Fruit fly (Drosophila melanogaster) whole organism, embryonic: ENCODE data around the gene E2f1.

ENCODE experiments used
- B-H1 ChIP-seq: fragments of 200-800 bp; sonication (Bioruptor generic); IDR thresholded peaks from 3 replicates; pipeline ENCODE4 v1.3.6; 2022; ENCODE audit warnings: missing biosample characterization, missing genetic modification characterization
- CG10321 ChIP-seq: fragments of 200-800 bp; sonication (Bioruptor generic); IDR thresholded peaks from 2 replicates; pipeline ENCODE4 v1.3.6; 2022; ENCODE audit warnings: missing biosample characterization, missing genetic modification characterization
- CG10654 ChIP-seq: fragments of 200-800 bp; sonication (Bioruptor generic); optimal IDR thresholded peaks from 2 replicates; lab custom pipeline; 2016; ENCODE audit warnings: missing biosample characterization, missing genetic modification characterization
- CG11456 ChIP-seq: fragments of 200-800 bp; sonication (Bioruptor generic); IDR thresholded peaks from 3 replicates; pipeline ENCODE4 v1.3.6; 2022; ENCODE audit warnings: missing biosample characterization, missing genetic modification characterization
- CG11696 ChIP-seq: fragments of 200-800 bp; sonication (Bioruptor generic); IDR thresholded peaks from 2 replicates; pipeline ENCODE4 v1.3.6; 2022; ENCODE audit warnings: missing biosample characterization, missing genetic modification characterization
- CG12769 ChIP-seq: fragments of 200-800 bp; sonication (Bioruptor generic); optimal IDR thresholded peaks from 2 replicates; lab custom pipeline; 2019; ENCODE audit warnings: missing biosample characterization, mild to moderate bottlenecking, missing genetic modification characterization, moderate library complexity
- CG14667 ChIP-seq: fragments of 200-800 bp; sonication (Bioruptor generic); IDR thresholded peaks from 2 replicates; pipeline ENCODE4 v1.3.6; 2022; ENCODE audit warnings: missing biosample characterization, missing genetic modification characterization
- CG17912 ChIP-seq: fragments of 200-800 bp; sonication (Bioruptor generic); optimal IDR thresholded peaks from 2 replicates; lab custom pipeline; 2018; ENCODE audit warnings: missing biosample characterization, mild to moderate bottlenecking, missing genetic modification characterization
- CG18619 ChIP-seq: fragments of 200-800 bp; sonication (Bioruptor generic); optimal IDR thresholded peaks from 3 replicates; lab custom pipeline; 2017; ENCODE audit warnings: missing biosample characterization, mild to moderate bottlenecking, missing genetic modification characterization
- CG2199 ChIP-seq: fragments of 200-800 bp; sonication (Bioruptor generic); IDR thresholded peaks from 3 replicates; pipeline ENCODE4 v1.3.6; 2022; ENCODE audit warnings: missing biosample characterization, missing genetic modification characterization
- CG30020 ChIP-seq: fragments of 200-800 bp; optimal IDR thresholded peaks from 2 replicates; lab custom pipeline; 2019; ENCODE audit warnings: missing biosample characterization, mild to moderate bottlenecking, missing genetic modification characterization, moderate library complexity
- CG31441 ChIP-seq: fragments of 200-800 bp; sonication (Bioruptor generic); IDR thresholded peaks from 2 replicates; pipeline ENCODE4 v1.3.6; 2022; ENCODE audit warnings: missing biosample characterization, missing genetic modification characterization
- CG4282 ChIP-seq: fragments of 200-800 bp; sonication (Bioruptor generic); optimal IDR thresholded peaks from 2 replicates; lab custom pipeline; 2016; ENCODE audit warnings: missing biosample characterization, missing genetic modification characterization
- CG6813 ChIP-seq: fragments of 200-800 bp; sonication (Bioruptor generic); optimal IDR thresholded peaks from 2 replicates; lab custom pipeline; 2017; ENCODE audit warnings: missing biosample characterization, missing genetic modification characterization, mild to moderate bottlenecking, moderate library complexity, missing genetic modification reagents
- CG8388 ChIP-seq: fragments of 200-800 bp; sonication (Bioruptor generic); optimal IDR thresholded peaks from 2 replicates; lab custom pipeline; 2019; ENCODE audit warnings: missing biosample characterization, mild to moderate bottlenecking, missing genetic modification characterization, moderate library complexity
- CHES-1-like ChIP-seq: fragments of 200-800 bp; sonication (Bioruptor generic); optimal IDR thresholded peaks from 2 replicates; lab custom pipeline; 2016; ENCODE audit warnings: missing biosample characterization, missing genetic modification characterization
- Dad ChIP-seq: fragments of 200-800 bp; sonication (Bioruptor generic); optimal IDR thresholded peaks from 3 replicates; lab custom pipeline; 2016; ENCODE audit warnings: missing biosample characterization, missing genetic modification characterization
- Dref ChIP-seq: fragments of 200-800 bp; sonication (Bioruptor generic); IDR thresholded peaks from 2 replicates; pipeline ENCODE4 v1.3.6; 2022; ENCODE audit warnings: missing biosample characterization, missing genetic modification characterization
- Drgx ChIP-seq: fragments of 200-800 bp; sonication (Bioruptor generic); IDR thresholded peaks from 2 replicates; pipeline ENCODE4 v1.3.6; 2022; ENCODE audit warnings: missing biosample characterization, missing genetic modification characterization
- Gug ChIP-seq: fragments of 200-800 bp; sonication (Bioruptor generic); IDR thresholded peaks from 4 replicates; pipeline ENCODE4 v1.3.6; 2022; ENCODE audit warnings: missing biosample characterization, missing genetic modification characterization
- HmgZ ChIP-seq: fragments of 200-800 bp; sonication (Bioruptor generic); optimal IDR thresholded peaks from 2 replicates; lab custom pipeline; 2018; ENCODE audit warnings: missing biosample characterization, mild to moderate bottlenecking, missing genetic modification characterization
- Hmr ChIP-seq: fragments of 200-800 bp; sonication (Bioruptor generic); optimal IDR thresholded peaks from 3 replicates; lab custom pipeline; 2017; ENCODE audit warnings: mild to moderate bottlenecking, missing biosample characterization, missing genetic modification reagents, missing genetic modification characterization
- Med ChIP-seq: fragments of 200-800 bp; sonication (Bioruptor generic); peaks from one replicate; lab custom pipeline; 2016; ENCODE audit warnings: missing biosample characterization, missing genetic modification characterization, mild to moderate bottlenecking, inconsistent platforms, moderate library complexity
- Pdp1 ChIP-seq, 2 experiments: fragments of 200-800 bp; sonication (Bioruptor generic); optimal IDR thresholded peaks; 3 replicates each; lab custom pipeline; 2016; ENCODE audit warnings: missing biosample characterization in 2 of 2, missing genetic modification characterization in 2 of 2, mild to moderate bottlenecking in 1 of 2, moderate library complexity in 1 of 2
- Rfx ChIP-seq: fragments of 200-800 bp; sonication (Bioruptor generic); IDR thresholded peaks from 2 replicates; pipeline ENCODE4 v1.3.6; 2022; ENCODE audit warnings: missing biosample characterization, missing genetic modification characterization
- Stat92E ChIP-seq, 3 experiments: fragments of >200 bp in 2 of 3; fragments of 200-800 bp in 1 of 3; sonication (Bioruptor generic) in 1 of 3; optimal IDR thresholded peaks; 2 replicates each; lab custom pipeline; 2017 to 2019; ENCODE audit warnings: missing biosample characterization in 3 of 3, missing genetic modification characterization in 3 of 3, mild to moderate bottlenecking in 1 of 3, moderate library complexity in 1 of 3
- ac ChIP-seq: fragments of 200-800 bp; sonication (Bioruptor generic); optimal IDR thresholded peaks from 3 replicates; lab custom pipeline; 2017; ENCODE audit warnings: missing biosample characterization, mild to moderate bottlenecking, missing genetic modification characterization
- aop ChIP-seq: fragments of 200-800 bp; sonication (Bioruptor generic); IDR thresholded peaks from 2 replicates; pipeline ENCODE4 v1.3.6; 2022; ENCODE audit warnings: missing biosample characterization, missing genetic modification characterization
- az2 ChIP-seq: fragments of 200-800 bp; sonication (Bioruptor generic); optimal IDR thresholded peaks from 3 replicates; lab custom pipeline; 2016; ENCODE audit warnings: missing biosample characterization, missing genetic modification characterization
- btn ChIP-seq: fragments of 200-800 bp; sonication (Bioruptor generic); optimal IDR thresholded peaks from 2 replicates; lab custom pipeline; 2016; ENCODE audit warnings: missing biosample characterization, missing genetic modification characterization
- cad ChIP-seq: fragments of >200 bp; optimal IDR thresholded peaks from 2 replicates; lab custom pipeline; 2017; ENCODE audit warnings: missing biosample characterization, missing genetic modification characterization
- chinmo ChIP-seq: fragments of 200-800 bp; sonication (Bioruptor generic); IDR thresholded peaks from 4 replicates; pipeline ENCODE4 v1.3.6; 2022; ENCODE audit warnings: missing biosample characterization, missing genetic modification characterization; ENCODE audit not compliant: partially characterized antibody
- ci ChIP-seq: fragments of 200-800 bp; sonication (Bioruptor generic); IDR thresholded peaks from 3 replicates; pipeline ENCODE4 v1.3.6; 2022; ENCODE audit warnings: missing biosample characterization, missing genetic modification characterization
- croc ChIP-seq: fragments of 200-800 bp; sonication (Bioruptor generic); conservative IDR thresholded peaks from 3 replicates; pipeline ENCODE4 v1.3.6; 2022; ENCODE audit warnings: missing biosample characterization, missing genetic modification characterization
- crol ChIP-seq: fragments of 200-800 bp; sonication (Bioruptor generic); IDR thresholded peaks from 2 replicates; pipeline ENCODE4 v1.3.6; 2022; ENCODE audit warnings: missing biosample characterization, missing genetic modification characterization
- crp ChIP-seq, 2 experiments: fragments of 200-800 bp; sonication (Bioruptor generic); optimal IDR thresholded peaks; 2 replicates in 1 of 2; 3 replicates in 1 of 2; lab custom pipeline; 2017; ENCODE audit warnings: missing biosample characterization in 2 of 2, missing genetic modification characterization in 2 of 2, mild to moderate bottlenecking in 1 of 2, moderate library complexity in 1 of 2
- da ChIP-seq: fragments of 200-800 bp; sonication (Bioruptor generic); optimal IDR thresholded peaks from 2 replicates; lab custom pipeline; 2016; ENCODE audit warnings: missing biosample characterization, missing genetic modification characterization
- ftz-f1 ChIP-seq: fragments of 200-800 bp; sonication (Bioruptor generic); optimal IDR thresholded peaks from 2 replicates; lab custom pipeline; 2016; ENCODE audit warnings: missing biosample characterization, missing genetic modification characterization
- gce ChIP-seq: fragments of 200-800 bp; sonication (Bioruptor generic); IDR thresholded peaks from 3 replicates; pipeline ENCODE4 v1.3.6; 2022; ENCODE audit warnings: missing biosample characterization, missing genetic modification characterization
- gsb-n ChIP-seq: fragments of 200-800 bp; sonication (Bioruptor generic); optimal IDR thresholded peaks from 3 replicates; lab custom pipeline; 2018; ENCODE audit warnings: missing biosample characterization, mild to moderate bottlenecking, missing genetic modification characterization
- ind ChIP-seq: fragments of 200-800 bp; sonication (Bioruptor generic); optimal IDR thresholded peaks from 3 replicates; lab custom pipeline; 2016; ENCODE audit warnings: missing biosample characterization, missing genetic modification characterization
- nau ChIP-seq: fragments of 200-800 bp; sonication (Bioruptor generic); optimal IDR thresholded peaks from 3 replicates; lab custom pipeline; 2017; ENCODE audit warnings: missing biosample characterization, mild to moderate bottlenecking, missing genetic modification characterization, missing genetic modification reagents
- nerfin-1 ChIP-seq: fragments of 200-800 bp; sonication (Bioruptor generic); optimal IDR thresholded peaks from 3 replicates; lab custom pipeline; 2019; ENCODE audit warnings: missing biosample characterization, mild to moderate bottlenecking, missing genetic modification characterization, moderate library complexity
- onecut ChIP-seq: fragments of 200-800 bp; sonication (Bioruptor generic); IDR thresholded peaks from 2 replicates; pipeline ENCODE4 v1.3.6; 2022; ENCODE audit warnings: missing biosample characterization, missing genetic modification characterization
- otp ChIP-seq: fragments of 200-800 bp; sonication (Bioruptor generic); IDR thresholded peaks from 3 replicates; pipeline ENCODE4, ENCODE4 v1.3.6; 2022; ENCODE audit warnings: missing biosample characterization, missing genetic modification characterization
- psq ChIP-seq: fragments of 200-800 bp; sonication (Bioruptor generic); optimal IDR thresholded peaks from 2 replicates; lab custom pipeline; 2017; ENCODE audit warnings: missing biosample characterization, missing genetic modification characterization
- rib ChIP-seq: fragments of 200-800 bp; sonication (Bioruptor generic); IDR thresholded peaks from 2 replicates; pipeline ENCODE4 v1.3.6; 2022; ENCODE audit warnings: missing biosample characterization, missing genetic modification characterization
- sr ChIP-seq: fragments of 200-800 bp; sonication (Bioruptor generic); IDR thresholded peaks from 3 replicates; pipeline ENCODE4 v1.3.6; 2022; ENCODE audit warnings: missing biosample characterization, missing genetic modification characterization
- sug ChIP-seq: fragments of 200-800 bp; optimal IDR thresholded peaks from 2 replicates; lab custom pipeline; 2019; ENCODE audit warnings: missing biosample characterization, mild to moderate bottlenecking, missing genetic modification characterization, moderate library complexity
- tll ChIP-seq, 2 experiments: fragments of 200-800 bp in 1 of 2; fragments of >200 bp in 1 of 2; sonication (Bioruptor generic) in 1 of 2; optimal IDR thresholded peaks; 2 replicates each; lab custom pipeline; 2017 to 2019; ENCODE audit warnings: missing biosample characterization in 2 of 2, missing genetic modification characterization in 2 of 2, mild to moderate bottlenecking in 1 of 2, moderate library complexity in 1 of 2

The E2f1 gene

DNA sequence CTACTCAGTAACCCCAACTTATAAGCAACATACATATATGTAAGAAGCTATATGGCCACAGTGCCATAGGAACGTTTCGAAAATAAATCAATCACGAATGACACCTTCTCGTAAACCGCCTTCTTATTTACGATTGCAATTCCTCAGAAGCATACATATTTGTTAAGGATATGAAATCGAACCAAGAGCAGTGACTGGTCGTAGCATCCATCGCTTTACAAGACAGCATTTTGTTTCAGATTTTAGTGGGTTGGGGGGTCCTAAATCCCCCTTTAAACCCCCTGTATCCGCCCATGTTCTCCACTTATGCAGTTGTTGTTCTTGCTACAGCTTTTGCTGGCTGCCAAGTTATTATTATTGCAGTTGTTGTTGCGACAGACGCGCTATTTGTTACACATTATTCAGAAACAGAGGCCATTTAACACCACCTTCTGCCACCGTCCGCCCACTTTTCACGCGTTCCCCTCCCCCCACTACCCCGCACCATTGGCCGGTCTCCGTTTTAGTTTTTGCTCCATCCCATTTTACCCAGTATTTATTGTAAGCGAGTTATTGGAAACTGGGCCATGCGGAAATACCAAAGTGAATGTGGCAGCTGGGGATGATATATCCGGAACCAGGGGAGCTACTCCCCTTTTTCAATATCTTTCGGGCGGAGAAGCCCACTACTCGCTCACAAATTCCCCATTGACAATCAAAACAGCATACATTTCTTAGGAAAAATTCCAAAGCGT, 58.5 kb downstream of the E2f1 start:
- TF ChIP-seq Dref (GFP tag; lab: Robert Waterston, UW) = no peak
- TF ChIP-seq az2 (GFP tag; lab: Kevin White, UChicago) = no peak
- no peak for TF ChIP-seq CG4282 (GFP tag; lab: Kevin White, UChicago)
- TF ChIP-seq crp (GFP tag; optimal IDR thresholded peaks at IDR 0.05; lab: Kevin White, UChicago) = no peak
- peak; percentile 83 for TF ChIP-seq crol (GFP tag; lab: Robert Waterston, UW)
- TF ChIP-seq Dad (GFP tag; lab: Kevin White, UChicago) = no peak
- TF ChIP-seq CG11696 (GFP tag; lab: Robert Waterston, UW) = no peak
- TF ChIP-seq CG14667 (GFP tag; lab: Robert Waterston, UW) = no peak
- no peak for TF ChIP-seq da (GFP tag; lab: Kevin White, UChicago)
- TF ChIP-seq aop (GFP tag; lab: Robert Waterston, UW) = no peak
- TF ChIP-seq croc (GFP tag; lab: Robert Waterston, UW) = no peak
- TF ChIP-seq CHES-1-like (GFP tag; lab: Kevin White, UChicago) = no peak
- TF ChIP-seq CG8388 (GFP tag; lab: Kevin White, UChicago) = no peak
- no peak for TF ChIP-seq chinmo (GFP tag; lab: Robert Waterston, UW)
- no peak for TF ChIP-seq HmgZ (tag; lab: Kevin White, UChicago)
- no peak for TF ChIP-seq CG6813 (GFP tag; lab: Kevin White, UChicago)
- peak; percentile 89 for TF ChIP-seq sr
- no peak for TF ChIP-seq CG31441 (GFP tag; lab: Robert Waterston, UW)
- no peak for TF ChIP-seq Gug (GFP tag; lab: Robert Waterston, UW)
- peak; percentile 54 for TF ChIP-seq CG12769 (tag; lab: Kevin White, UChicago)
- TF ChIP-seq Drgx (GFP tag; lab: Robert Waterston, UW) = 0 out of 2 replicates have a peak, but pooled peaks have one; percentile 54
- TF ChIP-seq Hmr = no peak
- TF ChIP-seq rib (GFP tag; lab: Robert Waterston, UW) = no peak
- TF ChIP-seq cad (GFP tag; lab: Kevin White, UChicago) = no peak
- no peak for TF ChIP-seq tll (GFP tag; optimal IDR thresholded peaks at IDR 0.05; lab: Kevin White, UChicago)
- peak; percentile 23 for TF ChIP-seq nau
- no peak for TF ChIP-seq gce (GFP tag; lab: Robert Waterston, UW)
- no peak for TF ChIP-seq Pdp1 (GFP tag; optimal IDR thresholded peaks at IDR 0.05; lab: Kevin White, UChicago)
- no peak for TF ChIP-seq CG18619 (GFP tag; lab: Kevin White, UChicago)
- TF ChIP-seq sug (tag; lab: Kevin White, UChicago) = no peak
- TF ChIP-seq Med (GFP tag; lab: Kevin White, UChicago) = peak; percentile 54

DNA sequence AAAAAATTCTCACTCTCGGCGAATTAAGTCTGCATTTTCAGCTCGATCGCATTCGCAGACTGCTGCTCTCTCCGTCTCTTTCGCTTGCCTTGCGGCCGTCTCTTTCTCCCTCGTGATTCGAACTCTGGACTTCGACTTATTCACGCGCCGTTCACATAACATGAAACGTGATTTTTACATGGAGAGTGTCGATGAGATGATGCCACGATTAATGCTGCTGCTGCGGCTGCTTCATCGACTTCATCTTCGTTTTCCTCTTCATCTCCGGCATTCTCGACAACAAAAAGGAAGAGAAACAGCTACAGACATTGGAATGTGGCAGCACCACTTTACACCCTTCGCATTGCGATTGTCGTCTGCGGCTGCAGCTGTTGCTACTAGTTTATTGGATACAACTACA, 61.0 kb downstream of the E2f1 start:
- TF ChIP-seq CG11456 (GFP tag; lab: Robert Waterston, UW) = no peak
- peak; percentile 3 for TF ChIP-seq psq (GFP tag; lab: Kevin White, UChicago)
- peak; percentile 26 for TF ChIP-seq ac (GFP tag; lab: Kevin White, UChicago)
- no peak for TF ChIP-seq gsb-n (tag; lab: Kevin White, UChicago)
- TF ChIP-seq CG17912 (GFP tag; lab: Kevin White, UChicago) = no peak
- TF ChIP-seq Drgx (GFP tag; lab: Robert Waterston, UW) = peak; percentile 9; the same call in 1 of the 2 replicates
- TF ChIP-seq nerfin-1 = peak; percentile 67
- TF ChIP-seq ci (GFP tag; lab: Robert Waterston, UW) = peak; percentile 40; the same call in 1 of the 3 replicates
- no peak for TF ChIP-seq ind (GFP tag; lab: Kevin White, UChicago)
- no peak for TF ChIP-seq CG10654 (GFP tag; lab: Kevin White, UChicago)
- TF ChIP-seq Med (GFP tag; lab: Kevin White, UChicago) = peak; percentile 53
- peak; percentile 31; the same call in 1 of the 2 replicates for TF ChIP-seq crol (GFP tag; lab: Robert Waterston, UW)
- TF ChIP-seq onecut (GFP tag; lab: Robert Waterston, UW) = no peak
- no peak for TF ChIP-seq otp (GFP tag; lab: Robert Waterston, UW)
- TF ChIP-seq CG2199 (GFP tag; lab: Robert Waterston, UW) = peak; percentile 83; the same call in 1 of the 3 replicates
- TF ChIP-seq B-H1 (GFP tag; lab: Robert Waterston, UW) = no peak
- no peak for TF ChIP-seq Rfx
- TF ChIP-seq ftz-f1 (GFP tag; lab: Kevin White, UChicago) = no peak
- TF ChIP-seq Stat92E (GFP tag; optimal IDR thresholded peaks at IDR 0.05; lab: Kevin White, UChicago) = no peak
- TF ChIP-seq CG30020 = no peak
- no peak for TF ChIP-seq btn (GFP tag; lab: Kevin White, UChicago)
- peak; percentile 79 for TF ChIP-seq CG10321
